Worm (Caenorhabditis elegans) whole organism, L4 larva: ENCODE data around the gene C45G9.6.

ENCODE experiments used
- F10B5.3 ChIP-seq: sonication (generic microtip); optimal IDR thresholded peaks from 2 replicates; lab custom pipeline; 2016; ENCODE audit warnings: mild to moderate bottlenecking, missing genetic modification characterization, missing compliant biosample characterization
- F26F4.8 ChIP-seq: fragments of 200-800 bp; sonication (Bioruptor generic); conservative IDR thresholded peaks from 2 replicates; pipeline ENCODE4 v1.3.6; 2022; ENCODE audit warnings: missing genetic modification characterization, missing compliant biosample characterization
- F37D6.2 ChIP-seq: sonication (generic microtip); optimal IDR thresholded peaks from 2 replicates; lab custom pipeline; 2016; ENCODE audit warnings: mild to moderate bottlenecking, missing genetic modification characterization, missing compliant biosample characterization
- F44E2.7 ChIP-seq: fragments of 200-800 bp; sonication (Bioruptor generic); IDR thresholded peaks from 2 replicates; pipeline ENCODE4 v2.1.2; 2022; ENCODE audit warnings: missing genetic modification characterization, missing compliant biosample characterization
- T26A8.4 ChIP-seq: fragments of 200-800 bp; sonication (Bioruptor generic); IDR thresholded peaks from 2 replicates; pipeline ENCODE4 v1.3.6; 2022; ENCODE audit warnings: missing genetic modification characterization, missing compliant biosample characterization
- Y48G9A.11 ChIP-seq: fragments of 200-800 bp; sonication (Bioruptor generic); IDR thresholded peaks from 2 replicates; pipeline ENCODE4 v1.3.6; 2022; ENCODE audit warnings: missing genetic modification reagents, missing genetic modification characterization, missing compliant biosample characterization
- Y75B8A.6 ChIP-seq: fragments of 200-800 bp; sonication (Bioruptor generic); IDR thresholded peaks from 2 replicates; pipeline ENCODE4 v1.3.6; 2022; ENCODE audit warnings: missing genetic modification reagents, missing genetic modification characterization, missing compliant biosample characterization
- aly-2 ChIP-seq: sonication (generic microtip); optimal IDR thresholded peaks from 2 replicates; lab custom pipeline; 2018; ENCODE audit warnings: missing biosample characterization, missing genetic modification characterization
- ceh-28 ChIP-seq: fragments of 150-350 bp; optimal IDR thresholded peaks from 2 replicates; lab custom pipeline; 2014; ENCODE audit warnings: missing biosample characterization, missing genetic modification reagents, missing genetic modification characterization
- ceh-62 ChIP-seq: sonication (generic microtip); optimal IDR thresholded peaks from 2 replicates; lab custom pipeline; 2017; ENCODE audit warnings: missing biosample characterization, missing genetic modification characterization
- cey-2 ChIP-seq: sonication (generic microtip); optimal IDR thresholded peaks from 3 replicates; lab custom pipeline; 2017; ENCODE audit warnings: missing genetic modification characterization, mild to moderate bottlenecking, missing compliant biosample characterization, antibody characterized with exemption, borderline replicate concordance; ENCODE audit not compliant: insufficient read depth
- ctbp-1 ChIP-seq: fragments of 200-800 bp; sonication (Bioruptor generic); IDR thresholded peaks from 2 replicates; pipeline ENCODE4 v1.3.6; 2022; ENCODE audit warnings: missing genetic modification reagents, missing genetic modification characterization, missing compliant biosample characterization
- daf-16 ChIP-seq, 3 experiments: sonication (generic microtip); optimal IDR thresholded peaks; 2 replicates each; lab custom pipeline; 2016 to 2017; ENCODE audit warnings: missing genetic modification characterization in 3 of 3, missing genetic modification reagents in 3 of 3, mild to moderate bottlenecking in 2 of 3, missing compliant biosample characterization in 2 of 3, missing biosample characterization in 1 of 3, moderate library complexity in 1 of 3
- daf-19 ChIP-seq: fragments of 200-800 bp; sonication (Bioruptor generic); conservative IDR thresholded peaks from 2 replicates; pipeline ENCODE4 v1.3.6; 2022; ENCODE audit warnings: missing genetic modification characterization, missing compliant biosample characterization
- dmd-6 ChIP-seq: fragments of 200-800 bp; sonication (Bioruptor generic); IDR thresholded peaks from 2 replicates; pipeline ENCODE4 v1.3.6; 2022; ENCODE audit warnings: missing genetic modification reagents, missing genetic modification characterization, missing compliant biosample characterization
- egl-43 ChIP-seq: fragments of 200-800 bp; sonication (Bioruptor generic); IDR thresholded peaks from 2 replicates; pipeline ENCODE4 v1.3.6; 2022; ENCODE audit warnings: missing genetic modification reagents, missing genetic modification characterization, missing compliant biosample characterization
- hif-1 ChIP-seq, 2 experiments: sonication (generic microtip); optimal IDR thresholded peaks; 2 replicates each; lab custom pipeline; 2016 to 2017; ENCODE audit warnings: missing compliant biosample characterization in 2 of 2, missing genetic modification characterization in 2 of 2, missing genetic modification reagents in 2 of 2, missing genotype in 2 of 2, mild to moderate bottlenecking in 1 of 2
- lin-1 ChIP-seq: fragments of 200-800 bp; sonication (Bioruptor generic); IDR thresholded peaks from 2 replicates; pipeline ENCODE4 v1.3.6; 2022; ENCODE audit warnings: missing genetic modification reagents, missing genetic modification characterization, missing compliant biosample characterization
- lin-39 ChIP-seq: fragments of 150-350 bp; optimal IDR thresholded peaks from 2 replicates; lab custom pipeline; 2014; ENCODE audit warnings: missing biosample characterization, missing genetic modification reagents, missing genetic modification characterization
- lsy-2 ChIP-seq, 2 experiments: fragments of 150-350 bp in 1 of 2; sonication (generic microtip) in 1 of 2; optimal IDR thresholded peaks; 2 replicates each; lab custom pipeline; 2014 to 2017; ENCODE audit warnings: missing biosample characterization in 2 of 2, missing genetic modification characterization in 2 of 2
- madf-9 ChIP-seq: fragments of 200-800 bp; sonication (Bioruptor generic); conservative IDR thresholded peaks from 2 replicates; pipeline ENCODE4 v1.3.6; 2022; ENCODE audit warnings: missing genetic modification reagents, missing genetic modification characterization, missing compliant biosample characterization
- nhr-11 ChIP-seq: fragments of 150-350 bp; optimal IDR thresholded peaks from 2 replicates; lab custom pipeline; 2014; ENCODE audit warnings: missing biosample characterization, missing genetic modification characterization
- nhr-28 ChIP-seq: fragments of 150-350 bp; optimal IDR thresholded peaks from 2 replicates; lab custom pipeline; 2014; ENCODE audit warnings: missing biosample characterization, missing genetic modification characterization
- nhr-41 ChIP-seq: fragments of 200-800 bp; sonication (Bioruptor generic); IDR thresholded peaks from 2 replicates; pipeline ENCODE4 v1.3.6; 2022; ENCODE audit warnings: missing genetic modification reagents, missing genetic modification characterization, missing compliant biosample characterization
- nhr-42 ChIP-seq: fragments of 200-800 bp; sonication (Bioruptor generic); IDR thresholded peaks from 2 replicates; pipeline ENCODE4 v1.3.6; 2022; ENCODE audit warnings: missing genetic modification characterization, missing compliant biosample characterization
- nhr-6 ChIP-seq: fragments of 150-350 bp; optimal IDR thresholded peaks from 2 replicates; lab custom pipeline; 2014; ENCODE audit warnings: missing biosample characterization, missing genetic modification characterization
- nhr-76 ChIP-seq: fragments of 150-350 bp; optimal IDR thresholded peaks from 2 replicates; lab custom pipeline; 2014; ENCODE audit warnings: missing biosample characterization, missing genetic modification characterization
- nhr-77 ChIP-seq: fragments of 150-350 bp; optimal IDR thresholded peaks from 2 replicates; lab custom pipeline; 2014; ENCODE audit warnings: missing biosample characterization, missing genetic modification characterization
- php-3 ChIP-seq: fragments of 200-800 bp; sonication (Bioruptor generic); IDR thresholded peaks from 2 replicates; pipeline ENCODE4 v1.3.6; 2022; ENCODE audit warnings: missing genetic modification reagents, missing genetic modification characterization, missing compliant biosample characterization
- sdz-12 ChIP-seq: fragments of 200-800 bp; sonication (Bioruptor generic); optimal IDR thresholded peaks from 2 replicates; lab custom pipeline; 2018; ENCODE audit warnings: mild to moderate bottlenecking, missing genetic modification characterization, missing compliant biosample characterization
- set-16 ChIP-seq: fragments of 200-800 bp; sonication (Bioruptor generic); IDR thresholded peaks from 2 replicates; pipeline ENCODE4 v1.3.6; 2022; ENCODE audit warnings: missing genetic modification reagents, missing genetic modification characterization, missing compliant biosample characterization
- snpc-1.2 ChIP-seq: fragments of 200-800 bp; sonication (Bioruptor generic); IDR thresholded peaks from 2 replicates; pipeline ENCODE4 v1.3.6; 2022; ENCODE audit warnings: missing genetic modification reagents, missing genetic modification characterization, missing compliant biosample characterization
- unc-62 ChIP-seq, 3 experiments: fragments of 150-350 bp in 1 of 3; sonication (generic microtip); optimal IDR thresholded peaks in 2 of 3; peaks in 1 of 3; 1 replicate in 1 of 3; 2 replicates in 2 of 3; lab custom pipeline; 2014 to 2017; ENCODE audit warnings: missing biosample characterization in 3 of 3, missing genetic modification characterization in 3 of 3, missing genetic modification reagents in 3 of 3, missing genotype in 1 of 3
- zfp-2 ChIP-seq: sonication (generic microtip); optimal IDR thresholded peaks from 2 replicates; lab custom pipeline; 2016; ENCODE audit warnings: mild to moderate bottlenecking, missing genetic modification characterization, missing compliant biosample characterization
- zfp-3 ChIP-seq: fragments of 200-800 bp; sonication (Bioruptor generic); conservative IDR thresholded peaks from 2 replicates; pipeline ENCODE4 v1.3.6; 2022; ENCODE audit warnings: missing genetic modification reagents, missing genetic modification characterization, missing compliant biosample characterization
- ztf-11 ChIP-seq: fragments of 150-350 bp; optimal IDR thresholded peaks from 2 replicates; lab custom pipeline; 2014; ENCODE audit warnings: missing biosample characterization, missing genetic modification characterization
- ztf-7 ChIP-seq: fragments of 150-350 bp; optimal IDR thresholded peaks from 2 replicates; lab custom pipeline; 2014; ENCODE audit warnings: missing biosample characterization, missing genetic modification characterization

C45G9.6 gene

DNA sequence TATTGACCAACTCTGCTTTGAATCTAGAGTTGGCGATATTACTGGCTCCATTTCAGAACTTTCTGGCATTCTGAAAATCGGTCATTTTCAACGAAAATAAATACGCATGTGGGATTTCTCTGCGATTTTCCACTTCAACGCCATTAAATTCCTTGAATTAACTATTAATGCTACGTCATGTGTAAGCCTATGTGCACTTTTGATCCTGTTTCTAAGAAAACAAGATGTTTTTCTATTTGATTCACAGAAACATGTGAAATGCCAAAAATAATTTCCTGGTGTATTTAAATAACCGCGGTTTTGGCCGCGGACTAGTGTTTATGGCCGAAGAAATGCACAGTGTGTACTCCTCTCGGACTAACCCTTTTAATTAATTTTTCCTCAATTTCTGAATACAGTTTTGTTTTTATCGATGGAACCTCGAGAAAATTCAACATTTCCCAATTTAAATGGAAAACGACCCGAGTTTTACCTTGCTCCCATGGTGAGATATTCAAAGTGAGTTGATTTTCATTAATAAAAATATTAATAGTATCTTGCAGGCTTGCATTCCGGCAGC, 32.5 kb downstream of the C45G9.6 start, which contains the start of the genes C45G9.11 and C45G9.2 (continued):
- TF ChIP-seq ceh-62 (tag; lab: Kevin White, UChicago) = no peak
- no peak for TF ChIP-seq Y75B8A.6 (GFP tag; lab: Robert Waterston, UW)
- TF ChIP-seq F37D6.2 = peak; percentile 41
- TF ChIP-seq nhr-6 (tag; lab: Kevin White, UChicago) = peak; percentile 46
- TF ChIP-seq aly-2 = no peak
- TF ChIP-seq lin-1 = no peak
- 0 out of 2 replicates have a peak, but pooled peaks have one; percentile 12 for TF ChIP-seq ctbp-1 (GFP tag; lab: Robert Waterston, UW)
- peak; percentile 52 for TF ChIP-seq Y48G9A.11 (GFP tag; lab: Robert Waterston, UW)
- TF ChIP-seq F26F4.8 (GFP tag; lab: Robert Waterston, UW) = no peak
- peak; percentile 54; the same call in 1 of the 2 replicates for TF ChIP-seq dmd-6 (GFP tag; lab: Robert Waterston, UW)
- no peak for TF ChIP-seq nhr-77 (tag; lab: Kevin White, UChicago)

DNA sequence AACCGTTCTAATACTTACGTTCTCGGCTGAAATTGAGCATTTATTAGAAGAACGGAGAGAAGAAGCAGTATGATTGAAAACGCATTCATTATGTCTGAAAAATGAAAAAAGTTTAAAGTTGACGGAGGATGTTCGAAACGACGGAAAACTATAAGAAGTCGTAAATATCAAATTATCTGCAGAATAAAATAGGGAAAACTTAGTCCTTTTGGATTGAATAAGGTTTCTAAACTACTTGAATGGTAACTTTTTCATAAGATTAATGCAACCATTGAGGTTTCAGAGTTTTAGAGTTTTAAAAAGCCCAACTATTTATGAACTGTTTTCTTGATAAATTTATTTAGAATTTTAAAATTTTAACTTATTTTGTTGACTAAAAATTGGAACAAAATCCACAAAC, 35.3 kb downstream of the C45G9.6 start, which contains the start of gene C45G9.12:
C45G9.12 (minus strand) TSS at position 101 of the 400 bp plus-strand sequence.
- TF ChIP-seq nhr-41 (no peak), nhr-28 (tag; lab: Kevin White, UChicago) (no peak), nhr-42 (GFP tag; lab: Robert Waterston, UW) (no peak), cey-2 (tag; lab: Kevin White, UChicago) (no peak), T26A8.4 (GFP tag; lab: Robert Waterston, UW) (no peak), nhr-11 (tag; lab: Kevin White, UChicago) (no peak), F44E2.7 (no peak), nhr-76 (no peak), set-16 (GFP tag; lab: Robert Waterston, UW) (no peak), F10B5.3 (tag; lab: Kevin White, UChicago) (no peak), nhr-6 (tag; lab: Kevin White, UChicago) (no peak), ztf-7 (no peak), ctbp-1 (GFP tag; lab: Robert Waterston, UW) (no peak), sdz-12 (no peak), madf-9 (GFP tag; lab: Robert Waterston, UW) (no peak), zfp-2 (no peak)

DNA sequence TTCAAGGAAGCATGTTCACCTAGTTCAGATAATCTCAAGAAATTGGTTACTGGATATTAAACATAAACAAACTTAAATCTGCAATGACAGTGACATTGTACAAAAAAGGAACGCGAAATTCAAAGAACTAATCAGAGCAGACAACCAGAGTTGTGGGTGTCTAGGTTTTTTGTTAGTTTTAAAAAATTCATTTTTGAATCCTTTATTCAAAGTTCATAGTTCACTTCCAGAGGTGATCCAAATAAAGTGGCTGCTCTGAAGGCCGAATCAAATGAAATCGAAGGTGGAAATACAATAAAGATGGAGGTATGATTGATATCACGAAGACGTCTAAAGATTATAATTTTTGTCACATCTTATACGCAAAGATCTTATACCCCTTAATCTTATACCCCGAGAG, 38.1 kb downstream of the C45G9.6 start, which contains the start of gene ttbk-6:
ttbk-6 (plus strand) TSS at position 301 of the 400 bp plus-strand sequence.
- TF ChIP-seq snpc-1.2 (no peak), daf-19 (GFP tag; lab: Robert Waterston, UW) (no peak), set-16 (GFP tag; lab: Robert Waterston, UW) (no peak), php-3 (GFP tag; lab: Robert Waterston, UW) (no peak), lin-39 (tag; lab: Kevin White, UChicago) (no peak), lsy-2 (tag; optimal IDR thresholded peaks at IDR 0.05; lab: Kevin White, UChicago) (no peak), zfp-3 (GFP tag; lab: Robert Waterston, UW) (no peak), unc-62 (GFP tag; optimal IDR thresholded peaks at IDR 0.05 in 1 of 2; lab: Kevin White, UChicago) (no peak), unc-62 (tag; optimal IDR thresholded peaks at IDR 0.05; lab: Kevin White, UChicago) (no peak), egl-43 (GFP tag; lab: Robert Waterston, UW) (no peak), daf-16 (GFP tag; optimal IDR thresholded peaks at IDR 0.05; lab: Kevin White, UChicago) (no peak), daf-16 (tag; optimal IDR thresholded peaks at IDR 0.05; lab: Kevin White, UChicago) (no peak), hif-1 (tag; optimal IDR thresholded peaks at IDR 0.05; lab: Kevin White, UChicago) (no peak), ztf-11 (tag; lab: Kevin White, UChicago) (no peak), ceh-28 (tag; lab: Kevin White, UChicago) (no peak)
